Worm (Caenorhabditis elegans) whole organism, mixed stage, embryonic: Measurements from ENCODE around the gene irld-49.

Experiments
- ceh-39 ChIP-seq: fragments of 150-350 bp; optimal IDR thresholded peaks from 2 replicates; lab custom pipeline; 2014; ENCODE audit warnings: missing biosample characterization, missing genetic modification characterization
- elt-1 ChIP-seq: sonication (generic microtip); optimal IDR thresholded peaks from 2 replicates; lab custom pipeline; 2017; ENCODE audit warnings: missing genetic modification characterization, mild to moderate bottlenecking, missing compliant biosample characterization, antibody characterized with exemption, moderate library complexity, borderline replicate concordance; ENCODE audit not compliant: insufficient read depth
- flh-1 ChIP-seq: fragments of 200-800 bp; sonication (Bioruptor generic); optimal IDR thresholded peaks from 2 replicates; lab custom pipeline; 2018; ENCODE audit warnings: mild to moderate bottlenecking, missing genetic modification characterization, moderate library complexity, missing compliant biosample characterization
- ham-2 ChIP-seq: fragments of 200-800 bp; sonication (Bioruptor generic); optimal IDR thresholded peaks from 2 replicates; lab custom pipeline; 2018; ENCODE audit warnings: mild to moderate bottlenecking, missing genetic modification characterization, missing compliant biosample characterization
- lsy-2 ChIP-seq: fragments of 150-350 bp; optimal IDR thresholded peaks from 2 replicates; lab custom pipeline; 2014; ENCODE audit warnings: missing biosample characterization, missing genetic modification characterization
- mls-2 ChIP-seq: sonication (generic microtip); optimal IDR thresholded peaks from 2 replicates; lab custom pipeline; 2016; ENCODE audit warnings: mild to moderate bottlenecking, missing genetic modification characterization, moderate library complexity, missing compliant biosample characterization
- nhr-28 ChIP-seq: fragments of 150-350 bp; optimal IDR thresholded peaks from 2 replicates; lab custom pipeline; 2014; ENCODE audit warnings: missing biosample characterization, missing genetic modification characterization
- pha-4 ChIP-seq: fragments of 150-350 bp; optimal IDR thresholded peaks from 2 replicates; lab custom pipeline; 2018; ENCODE audit warnings: missing biosample characterization, missing genetic modification reagents, missing genetic modification characterization
- unc-39 ChIP-seq: fragments of 150-350 bp; optimal IDR thresholded peaks from 2 replicates; lab custom pipeline; 2014; ENCODE audit warnings: missing biosample characterization, missing genetic modification characterization

- TF ChIP-seq pha-4 (tag; lab: Kevin White, UChicago) (no peak), nhr-28 (no peak), elt-1 (tag; lab: Kevin White, UChicago) (no peak), flh-1 (GFP tag; lab: Kevin White, UChicago) (no peak), unc-39 (no peak), mls-2 (tag; lab: Kevin White, UChicago) (no peak), ceh-39 (tag; lab: Kevin White, UChicago) (no peak), ham-2 (GFP tag; lab: Kevin White, UChicago) (no peak), lsy-2 (no peak)
Observed at ce11 chrII:2940747-2941146, 3.2 kb upstream of the irld-49 start, which contains the start of gene irld-66.
